Fruit fly (Drosophila melanogaster) ovary, adult (tissue): ENCODE measurements around the gene Cyp4ac1.

Experiments
- CG17801 ChIP-seq: fragments of 200-800 bp; optimal IDR thresholded peaks from 2 replicates; lab custom pipeline; 2019; ENCODE audit warnings: missing biosample characterization, mild to moderate bottlenecking, missing genetic modification characterization, moderate library complexity; ENCODE audit not compliant: partially characterized antibody

Gene Cyp4ac1

dm6 chr2L:5236346-5236809 is 27.4 kb upstream of the Cyp4ac1 start:
- no peak for TF ChIP-seq CG17801 (GFP tag; lab: Kevin White, UChicago)

- peak; percentile 54 for TF ChIP-seq CG17801 (GFP tag; lab: Kevin White, UChicago)
These were observed 26.5 kb upstream of the Cyp4ac1 start for dm6 chr2L:5237175-5237753.

dm6 chr2L:5237899-5238566 is 25.8 kb upstream of the Cyp4ac1 start:
- TF ChIP-seq CG17801 (GFP tag; lab: Kevin White, UChicago): no peak

- no peak for TF ChIP-seq CG17801 (GFP tag; lab: Kevin White, UChicago)
These were observed 25.3 kb upstream of the Cyp4ac1 start for dm6 chr2L:5238567-5238925.

- TF ChIP-seq CG17801 (GFP tag; lab: Kevin White, UChicago): no peak
These were observed 24.1 kb upstream of the Cyp4ac1 start for dm6 chr2L:5239433-5240278.

dm6 chr2L:5240520-5240919 is 23.3 kb upstream of the Cyp4ac1 start:
- TF ChIP-seq CG17801 (GFP tag; lab: Kevin White, UChicago): no peak

- TF ChIP-seq CG17801 (GFP tag; lab: Kevin White, UChicago): no peak
These were observed 21.4 kb upstream of the Cyp4ac1 start for dm6 chr2L:5242194-5242914.

DNA sequence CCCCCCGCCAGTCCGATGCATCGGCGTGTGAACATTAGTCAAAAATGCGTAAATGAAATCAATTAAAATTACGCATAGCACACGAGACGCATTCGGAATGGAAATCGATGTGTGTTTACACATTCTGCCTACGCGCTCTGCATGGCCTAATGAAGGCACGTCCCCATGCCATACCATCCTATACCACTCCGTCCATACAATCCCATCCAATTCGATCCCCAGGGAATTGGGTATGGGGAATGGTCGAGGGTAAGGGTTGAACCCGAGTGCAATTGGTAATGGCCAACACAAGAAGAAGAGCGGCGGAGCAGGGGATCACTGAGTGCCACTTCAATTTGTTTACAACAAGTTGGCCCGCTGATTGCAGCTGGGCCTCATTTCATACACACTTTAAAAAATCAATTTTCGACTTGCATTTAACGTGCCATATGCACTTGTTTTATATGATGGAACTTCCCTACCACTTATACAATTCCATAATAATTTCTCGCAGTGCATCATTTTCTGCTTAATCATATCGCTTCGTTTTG is 18.4 kb upstream of the Cyp4ac1 start:
- no peak for TF ChIP-seq CG17801 (GFP tag; lab: Kevin White, UChicago)

DNA sequence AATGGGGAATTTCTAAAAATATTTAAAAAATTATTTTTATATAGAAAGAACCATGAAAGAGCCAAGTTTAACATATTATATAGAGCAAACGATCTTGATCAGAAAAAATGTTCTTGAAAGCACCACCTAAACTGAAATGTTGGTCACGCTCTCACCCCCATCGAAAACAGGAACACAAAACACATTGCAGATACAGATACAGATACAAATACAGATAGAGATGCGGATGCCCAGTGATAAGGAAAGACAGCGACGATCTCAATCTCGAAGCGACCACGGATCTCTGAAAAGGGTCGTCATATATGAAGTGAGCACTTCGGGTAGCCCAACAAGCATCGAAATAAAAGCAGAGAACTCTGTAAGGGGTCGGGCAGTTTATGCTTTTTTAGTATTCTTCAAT is 16.4 kb upstream of the Cyp4ac1 start:
- TF ChIP-seq CG17801 (GFP tag; lab: Kevin White, UChicago): no peak

DNA sequence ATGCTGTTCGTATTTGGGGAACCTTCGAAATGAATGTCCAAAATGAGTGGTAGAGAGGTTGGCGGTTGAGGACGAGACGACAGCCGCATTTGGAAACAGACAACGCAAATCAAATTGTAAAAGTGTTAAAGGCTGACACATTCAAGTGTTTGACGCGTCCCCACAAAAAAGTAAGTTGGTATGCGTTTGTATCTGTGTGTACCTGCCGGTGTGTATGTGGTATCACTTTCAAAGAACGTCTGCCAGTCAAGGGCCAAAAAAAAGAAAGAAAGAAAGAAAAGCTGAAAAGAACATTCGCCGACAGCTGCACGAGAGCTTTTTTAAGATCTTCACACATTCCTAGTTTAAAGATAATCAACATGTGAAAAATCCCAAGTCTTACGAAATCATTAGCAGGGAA is 16.0 kb upstream of the Cyp4ac1 start:
- TF ChIP-seq CG17801 (GFP tag; lab: Kevin White, UChicago): no peak

DNA sequence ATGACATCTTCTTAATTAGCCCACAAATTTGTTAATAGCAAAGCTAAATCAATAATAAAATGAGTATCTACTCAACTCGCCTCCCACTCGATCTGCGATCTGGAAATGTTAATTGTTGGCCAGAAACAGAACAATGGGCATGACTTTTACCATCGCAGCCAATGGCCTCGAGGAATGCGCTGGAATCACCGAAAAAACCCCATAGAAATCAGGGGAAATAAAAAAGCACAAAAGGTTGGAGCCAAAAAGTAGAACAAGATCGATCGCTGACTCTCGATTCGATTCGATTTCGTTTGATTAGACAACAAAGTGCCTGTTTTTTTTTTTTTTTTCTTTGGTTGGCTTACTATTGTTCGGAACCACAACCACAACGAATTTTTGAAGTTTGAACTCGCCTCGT is 15.2 kb upstream of the Cyp4ac1 start:
- no peak for TF ChIP-seq CG17801 (GFP tag; lab: Kevin White, UChicago)

dm6 chr2L:5249766-5250165 is 14.0 kb upstream of the Cyp4ac1 start:
- TF ChIP-seq CG17801 (GFP tag; lab: Kevin White, UChicago): no peak

DNA sequence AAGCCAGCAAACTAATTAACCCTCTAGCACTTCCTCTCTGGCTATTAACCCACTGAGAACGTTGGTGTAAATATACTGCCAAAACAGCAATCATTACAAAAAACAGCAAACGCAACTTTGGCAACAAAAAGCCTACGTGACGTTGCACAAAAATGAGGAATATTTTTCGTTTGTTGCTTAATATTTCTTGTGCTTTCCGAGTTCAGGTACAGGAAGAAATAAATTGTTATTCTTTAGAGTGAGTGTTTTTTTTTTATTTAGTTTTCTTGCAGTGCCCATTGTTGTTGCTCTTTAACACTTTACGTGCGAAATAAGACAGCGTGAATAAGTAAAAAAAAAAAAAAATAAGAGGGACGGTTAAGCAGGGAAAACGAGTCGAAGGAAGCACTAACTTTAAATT is 12.7 kb upstream of the Cyp4ac1 start:
- TF ChIP-seq CG17801 (GFP tag; lab: Kevin White, UChicago): no peak

DNA sequence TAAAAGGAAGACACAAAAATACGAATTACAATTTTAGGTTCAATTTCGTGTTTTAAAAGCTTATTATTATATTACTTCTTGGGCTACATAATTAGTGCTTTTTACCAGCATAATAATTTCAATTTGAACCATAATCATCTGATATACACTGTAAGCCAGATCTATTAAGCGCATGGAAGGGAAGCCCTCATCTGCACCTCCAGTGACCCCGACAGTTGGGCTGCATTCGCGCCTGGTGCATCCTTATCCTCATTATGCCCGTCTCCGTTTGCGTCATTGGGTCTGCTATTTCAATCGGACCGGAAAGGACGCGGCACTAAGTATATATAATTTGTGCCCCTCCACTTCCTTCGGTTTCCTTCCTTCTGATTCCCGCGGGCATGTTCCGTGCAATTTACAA is 12.1 kb upstream of the Cyp4ac1 start:
- TF ChIP-seq CG17801 (GFP tag; lab: Kevin White, UChicago): no peak
